Fruit fly (Drosophila melanogaster) whole organism, adult: ENCODE data around the gene CG4631.

Experiments
- CG11617 ChIP-seq: fragments of 200-800 bp; sonication (Bioruptor generic); optimal IDR thresholded peaks from 2 replicates; lab custom pipeline; 2017; ENCODE audit warnings: mild to moderate bottlenecking, missing biosample characterization, missing genetic modification reagents, missing genetic modification characterization
- CG12768 ChIP-seq: fragments of 200-800 bp; sonication (Bioruptor generic); optimal IDR thresholded peaks from 2 replicates; lab custom pipeline; 2017; ENCODE audit warnings: missing biosample characterization, missing genetic modification characterization, mild to moderate bottlenecking, moderate library complexity, missing genetic modification reagents
- CG14711 ChIP-seq: fragments of 200-800 bp; sonication (Bioruptor generic); optimal IDR thresholded peaks from 2 replicates; lab custom pipeline; 2018; ENCODE audit warnings: missing biosample characterization, mild to moderate bottlenecking, missing genetic modification characterization, moderate library complexity
- CG1620 ChIP-seq: fragments of 200-800 bp; sonication (Bioruptor generic); optimal IDR thresholded peaks from 2 replicates; lab custom pipeline; 2016; ENCODE audit warnings: missing biosample characterization, missing genetic modification characterization
- CG33017 ChIP-seq: fragments of 200-800 bp; sonication (Bioruptor generic); optimal IDR thresholded peaks from 2 replicates; lab custom pipeline; 2018; ENCODE audit warnings: missing biosample characterization, mild to moderate bottlenecking, missing genetic modification characterization, moderate library complexity
- CG5204 ChIP-seq: fragments of 200-800 bp; sonication (Bioruptor generic); optimal IDR thresholded peaks from 2 replicates; lab custom pipeline; 2016; ENCODE audit warnings: missing biosample characterization, missing genetic modification characterization
- CG7045 ChIP-seq: fragments of 200-800 bp; sonication (Bioruptor generic); optimal IDR thresholded peaks from 2 replicates; lab custom pipeline; 2017; ENCODE audit warnings: missing biosample characterization, mild to moderate bottlenecking, missing genetic modification characterization
- CG7101 ChIP-seq: fragments of 200-800 bp; sonication (Bioruptor generic); optimal IDR thresholded peaks from 2 replicates; lab custom pipeline; 2018; ENCODE audit warnings: missing biosample characterization, mild to moderate bottlenecking, missing genetic modification characterization, moderate library complexity
- Clk ChIP-seq: fragments of 200-800 bp; sonication (Bioruptor generic); optimal IDR thresholded peaks from 2 replicates; lab custom pipeline; 2017; ENCODE audit warnings: missing biosample characterization, missing genetic modification characterization
- Crg-1 ChIP-seq: fragments of 200-800 bp; sonication (Bioruptor generic); optimal IDR thresholded peaks from 2 replicates; lab custom pipeline; 2016; ENCODE audit warnings: missing biosample characterization, missing genetic modification characterization
- Hr96 ChIP-seq: fragments of 200-800 bp; sonication (Bioruptor generic); optimal IDR thresholded peaks from 2 replicates; lab custom pipeline; 2016; ENCODE audit warnings: missing biosample characterization, missing genetic modification characterization
- Mnt ChIP-seq: fragments of 200-800 bp; sonication (Bioruptor generic); optimal IDR thresholded peaks from 2 replicates; lab custom pipeline; 2016; ENCODE audit warnings: missing biosample characterization, mild to moderate bottlenecking, missing genetic modification characterization
- bab1 ChIP-seq: fragments of 200-800 bp; sonication (Bioruptor generic); optimal IDR thresholded peaks from 3 replicates; lab custom pipeline; 2019; ENCODE audit warnings: missing biosample characterization, mild to moderate bottlenecking, missing genetic modification characterization, moderate library complexity
- cic ChIP-seq: fragments of 200-800 bp; sonication (Bioruptor generic); optimal IDR thresholded peaks from 2 replicates; lab custom pipeline; 2017; ENCODE audit warnings: missing biosample characterization, mild to moderate bottlenecking, missing genetic modification characterization, moderate library complexity
- cnc ChIP-seq, 2 experiments: fragments of >200 bp; optimal IDR thresholded peaks; 2 replicates each; lab custom pipeline; 2017
- kay ChIP-seq: fragments of 200-800 bp; sonication (Bioruptor generic); peaks from one replicate; lab custom pipeline; 2016; ENCODE audit warnings: missing biosample characterization, missing genetic modification characterization, borderline replicate concordance
- ovo ChIP-seq: fragments of 200-800 bp; sonication (Bioruptor generic); optimal IDR thresholded peaks from 2 replicates; lab custom pipeline; 2016; ENCODE audit warnings: missing biosample characterization, missing genetic modification characterization
- toe ChIP-seq: fragments of 200-800 bp; sonication (Bioruptor generic); optimal IDR thresholded peaks from 2 replicates; lab custom pipeline; 2016; ENCODE audit warnings: missing biosample characterization, missing genetic modification characterization

Gene CG4631

dm6 chr2L:16657467-16657866 is 50.3 kb downstream of the CG4631 start:
- TF ChIP-seq cic (GFP tag; lab: Kevin White, UChicago) (no peak), CG12768 (GFP tag; lab: Kevin White, UChicago) (no peak), Crg-1 (GFP tag; lab: Kevin White, UChicago) (no peak), CG5204 (no peak), CG33017 (tag; lab: Kevin White, UChicago) (no peak), CG7045 (GFP tag; lab: Kevin White, UChicago) (no peak), Clk (GFP tag; lab: Kevin White, UChicago) (no peak), toe (GFP tag; lab: Kevin White, UChicago) (no peak), CG14711 (tag; lab: Kevin White, UChicago) (no peak), bab1 (GFP tag; lab: Kevin White, UChicago) (no peak), ovo (GFP tag; lab: Kevin White, UChicago) (no peak), Mnt (GFP tag; lab: Kevin White, UChicago) (no peak), CG11617 (GFP tag; lab: Kevin White, UChicago) (no peak), CG7101 (no peak), Hr96 (GFP tag; lab: Kevin White, UChicago) (no peak), cnc (optimal IDR thresholded peaks at IDR 0.05; lab: Kevin White, UChicago) (no peak), kay (no peak), CG1620 (GFP tag; lab: Kevin White, UChicago) (no peak)
